Worm (Caenorhabditis elegans) whole organism, L4 larva: ENCODE data around the gene T01C8.3.

ENCODE experiments used
- D1046.2 ChIP-seq: fragments of 200-800 bp; sonication (Bioruptor generic); IDR thresholded peaks from 2 replicates; pipeline ENCODE4 v1.3.6; 2022; ENCODE audit warnings: missing genetic modification characterization, missing compliant biosample characterization
- F10B5.3 ChIP-seq: sonication (generic microtip); optimal IDR thresholded peaks from 2 replicates; lab custom pipeline; 2016; ENCODE audit warnings: mild to moderate bottlenecking, missing genetic modification characterization, missing compliant biosample characterization
- F44E2.7 ChIP-seq: fragments of 200-800 bp; sonication (Bioruptor generic); IDR thresholded peaks from 2 replicates; pipeline ENCODE4 v2.1.2; 2022; ENCODE audit warnings: missing genetic modification characterization, missing compliant biosample characterization
- F49E8.2 ChIP-seq: sonication (generic microtip); optimal IDR thresholded peaks from 2 replicates; lab custom pipeline; 2016; ENCODE audit warnings: missing compliant biosample characterization, mild to moderate bottlenecking, missing genetic modification characterization, borderline replicate concordance
- T26A8.4 ChIP-seq: fragments of 200-800 bp; sonication (Bioruptor generic); IDR thresholded peaks from 2 replicates; pipeline ENCODE4 v1.3.6; 2022; ENCODE audit warnings: missing genetic modification characterization, missing compliant biosample characterization
- Y105C5A.15 ChIP-seq: fragments of 200-800 bp; sonication (Bioruptor generic); IDR thresholded peaks from 2 replicates; pipeline ENCODE4 v1.3.6; 2022; ENCODE audit warnings: missing genetic modification characterization, missing compliant biosample characterization
- Y48G9A.11 ChIP-seq: fragments of 200-800 bp; sonication (Bioruptor generic); IDR thresholded peaks from 2 replicates; pipeline ENCODE4 v1.3.6; 2022; ENCODE audit warnings: missing genetic modification reagents, missing genetic modification characterization, missing compliant biosample characterization
- Y5F2A.4 ChIP-seq: fragments of 200-800 bp; sonication (Bioruptor generic); optimal IDR thresholded peaks from 2 replicates; lab custom pipeline; 2018; ENCODE audit warnings: mild to moderate bottlenecking, missing genetic modification characterization, missing compliant biosample characterization
- ZK337.2 ChIP-seq: fragments of 200-800 bp; sonication (Bioruptor generic); IDR thresholded peaks from 2 replicates; pipeline ENCODE4 v1.3.6; 2022; ENCODE audit warnings: missing genetic modification reagents, missing genetic modification characterization, missing compliant biosample characterization
- ZK546.5 ChIP-seq, 2 experiments: sonication (generic microtip); optimal IDR thresholded peaks; 2 replicates each; lab custom pipeline; 2017; ENCODE audit warnings: missing biosample characterization in 2 of 2, missing genetic modification characterization in 2 of 2
- ama-1 ChIP-seq: fragments of 150-350 bp; optimal IDR thresholded peaks from 2 replicates; lab custom pipeline; 2014; ENCODE audit warnings: inconsistent platforms, mixed read lengths
- ceh-28 ChIP-seq: fragments of 150-350 bp; optimal IDR thresholded peaks from 2 replicates; lab custom pipeline; 2014; ENCODE audit warnings: missing biosample characterization, missing genetic modification reagents, missing genetic modification characterization
- ceh-32 ChIP-seq: sonication (generic microtip); optimal IDR thresholded peaks from 2 replicates; lab custom pipeline; 2016; ENCODE audit warnings: mild to moderate bottlenecking, missing genetic modification characterization, missing compliant biosample characterization; ENCODE audit not compliant: poor library complexity
- ceh-44 ChIP-seq: fragments of 200-800 bp; sonication (Bioruptor generic); IDR thresholded peaks from 2 replicates; pipeline ENCODE4 v1.3.6; 2022; ENCODE audit warnings: missing genetic modification reagents, missing genetic modification characterization, missing compliant biosample characterization
- ceh-62 ChIP-seq: sonication (generic microtip); optimal IDR thresholded peaks from 2 replicates; lab custom pipeline; 2017; ENCODE audit warnings: missing biosample characterization, missing genetic modification characterization
- ceh-82 ChIP-seq: sonication (generic microtip); optimal IDR thresholded peaks from 2 replicates; lab custom pipeline; 2017; ENCODE audit warnings: missing biosample characterization, missing genetic modification characterization
- ces-1 ChIP-seq: fragments of 150-350 bp; sonication (generic microtip); optimal IDR thresholded peaks from 4 replicates; lab custom pipeline; 2014; ENCODE audit warnings: missing biosample characterization, missing genetic modification reagents, missing genetic modification characterization
- cey-2 ChIP-seq: sonication (generic microtip); optimal IDR thresholded peaks from 3 replicates; lab custom pipeline; 2017; ENCODE audit warnings: missing genetic modification characterization, mild to moderate bottlenecking, missing compliant biosample characterization, antibody characterized with exemption, borderline replicate concordance; ENCODE audit not compliant: insufficient read depth
- ctbp-1 ChIP-seq: fragments of 200-800 bp; sonication (Bioruptor generic); IDR thresholded peaks from 2 replicates; pipeline ENCODE4 v1.3.6; 2022; ENCODE audit warnings: missing genetic modification reagents, missing genetic modification characterization, missing compliant biosample characterization
- daf-8 ChIP-seq: fragments of 200-800 bp; sonication (Bioruptor generic); IDR thresholded peaks from 2 replicates; pipeline ENCODE4 v1.3.6; 2022; ENCODE audit warnings: missing genetic modification characterization, missing compliant biosample characterization
- dve-1 ChIP-seq: sonication (generic microtip); optimal IDR thresholded peaks from 2 replicates; lab custom pipeline; 2017; ENCODE audit warnings: antibody characterized with exemption, mild to moderate bottlenecking, missing genetic modification characterization, missing compliant biosample characterization; ENCODE audit not compliant: insufficient read depth
- egl-27 ChIP-seq: sonication (generic microtip); optimal IDR thresholded peaks from 3 replicates; lab custom pipeline; 2017; ENCODE audit warnings: missing biosample characterization, missing genetic modification reagents, missing genetic modification characterization
- fos-1 ChIP-seq: fragments of 150-350 bp; optimal IDR thresholded peaks from 2 replicates; lab custom pipeline; 2014; ENCODE audit warnings: missing biosample characterization, missing genetic modification characterization
- gei-8 ChIP-seq: fragments of 200-800 bp; sonication (Bioruptor generic); optimal IDR thresholded peaks from 2 replicates; lab custom pipeline; 2018; ENCODE audit warnings: mild to moderate bottlenecking, missing genetic modification characterization, missing compliant biosample characterization
- hlh-11 ChIP-seq: fragments of 200-800 bp; sonication (Bioruptor generic); optimal IDR thresholded peaks from 2 replicates; lab custom pipeline; 2018; ENCODE audit warnings: mild to moderate bottlenecking, missing genetic modification characterization, missing compliant biosample characterization
- hlh-30 ChIP-seq: sonication (generic microtip); optimal IDR thresholded peaks from 2 replicates; lab custom pipeline; 2017; ENCODE audit warnings: antibody characterized with exemption, mild to moderate bottlenecking, missing genetic modification characterization, missing compliant biosample characterization; ENCODE audit not compliant: insufficient read depth
- hmg-1.1 ChIP-seq: fragments of 200-800 bp; sonication (Bioruptor generic); IDR thresholded peaks from 2 replicates; pipeline ENCODE4 v1.3.6; 2022; ENCODE audit warnings: missing genetic modification reagents, missing genetic modification characterization, missing compliant biosample characterization
- lim-7 ChIP-seq: fragments of 200-800 bp; sonication (Bioruptor generic); IDR thresholded peaks from 2 replicates; pipeline ENCODE4 v1.3.6; 2022; ENCODE audit warnings: missing genetic modification characterization, missing compliant biosample characterization
- lin-13 ChIP-seq: fragments of 150-350 bp; optimal IDR thresholded peaks from 2 replicates; lab custom pipeline; 2014; ENCODE audit warnings: missing biosample characterization, missing genetic modification reagents, missing genetic modification characterization
- lin-15B ChIP-seq: fragments of 150-350 bp; sonication (generic microtip); optimal IDR thresholded peaks from 3 replicates; lab custom pipeline; 2014; ENCODE audit warnings: missing biosample characterization, missing genetic modification characterization
- lin-29 ChIP-seq: fragments of 200-800 bp; sonication (Bioruptor generic); IDR thresholded peaks from 2 replicates; pipeline ENCODE4 v1.3.6; 2022; ENCODE audit warnings: missing genetic modification reagents, missing genetic modification characterization, missing compliant biosample characterization
- lin-38 ChIP-seq: fragments of 200-800 bp; sonication (Bioruptor generic); IDR thresholded peaks from 2 replicates; pipeline ENCODE4 v1.3.6; 2022; ENCODE audit warnings: missing genetic modification reagents, missing genetic modification characterization, missing compliant biosample characterization
- lin-39 ChIP-seq: fragments of 150-350 bp; optimal IDR thresholded peaks from 2 replicates; lab custom pipeline; 2014; ENCODE audit warnings: missing biosample characterization, missing genetic modification reagents, missing genetic modification characterization
- lir-3 ChIP-seq: sonication (generic microtip); optimal IDR thresholded peaks from 2 replicates; lab custom pipeline; 2016; ENCODE audit warnings: mild to moderate bottlenecking, missing genetic modification characterization, missing compliant biosample characterization
- lsy-2 ChIP-seq, 2 experiments: fragments of 150-350 bp in 1 of 2; sonication (generic microtip) in 1 of 2; optimal IDR thresholded peaks; 2 replicates each; lab custom pipeline; 2014 to 2017; ENCODE audit warnings: missing biosample characterization in 2 of 2, missing genetic modification characterization in 2 of 2
- mxl-2 ChIP-seq: fragments of 200-800 bp; sonication (Bioruptor generic); conservative IDR thresholded peaks from 2 replicates; pipeline ENCODE4 v1.3.6; 2022; ENCODE audit warnings: missing genetic modification reagents, missing genetic modification characterization, missing compliant biosample characterization
- nhr-10 ChIP-seq: fragments of 150-350 bp; optimal IDR thresholded peaks from 2 replicates; lab custom pipeline; 2014; ENCODE audit warnings: missing biosample characterization, missing genetic modification characterization
- nhr-11 ChIP-seq: fragments of 150-350 bp; optimal IDR thresholded peaks from 2 replicates; lab custom pipeline; 2014; ENCODE audit warnings: missing biosample characterization, missing genetic modification characterization
- nhr-111 ChIP-seq: fragments of 200-800 bp; sonication (Bioruptor generic); optimal IDR thresholded peaks from 2 replicates; lab custom pipeline; 2018; ENCODE audit warnings: mild to moderate bottlenecking, missing genetic modification characterization, missing compliant biosample characterization
- nhr-25 ChIP-seq: sonication (generic microtip); optimal IDR thresholded peaks from 2 replicates; lab custom pipeline; 2017; ENCODE audit warnings: missing genetic modification characterization, mild to moderate bottlenecking, missing compliant biosample characterization, antibody characterized with exemption, moderate library complexity, borderline replicate concordance; ENCODE audit not compliant: insufficient read depth
- nhr-28 ChIP-seq: fragments of 150-350 bp; optimal IDR thresholded peaks from 2 replicates; lab custom pipeline; 2014; ENCODE audit warnings: missing biosample characterization, missing genetic modification characterization
- nhr-42 ChIP-seq: fragments of 200-800 bp; sonication (Bioruptor generic); IDR thresholded peaks from 2 replicates; pipeline ENCODE4 v1.3.6; 2022; ENCODE audit warnings: missing genetic modification characterization, missing compliant biosample characterization
- nhr-6 ChIP-seq: fragments of 150-350 bp; optimal IDR thresholded peaks from 2 replicates; lab custom pipeline; 2014; ENCODE audit warnings: missing biosample characterization, missing genetic modification characterization
- sdz-12 ChIP-seq: fragments of 200-800 bp; sonication (Bioruptor generic); optimal IDR thresholded peaks from 2 replicates; lab custom pipeline; 2018; ENCODE audit warnings: mild to moderate bottlenecking, missing genetic modification characterization, missing compliant biosample characterization
- set-16 ChIP-seq: fragments of 200-800 bp; sonication (Bioruptor generic); IDR thresholded peaks from 2 replicates; pipeline ENCODE4 v1.3.6; 2022; ENCODE audit warnings: missing genetic modification reagents, missing genetic modification characterization, missing compliant biosample characterization
- tag-97 ChIP-seq: fragments of 200-800 bp; sonication (Bioruptor generic); IDR thresholded peaks from 2 replicates; pipeline ENCODE4 v1.3.6; 2022; ENCODE audit warnings: missing genetic modification characterization, missing compliant biosample characterization
- unc-130 ChIP-seq: sonication (generic microtip); optimal IDR thresholded peaks from 2 replicates; lab custom pipeline; 2016; ENCODE audit warnings: missing genetic modification reagents, missing genetic modification characterization, missing compliant biosample characterization
- unc-62 ChIP-seq, 3 experiments: fragments of 150-350 bp in 1 of 3; sonication (generic microtip); optimal IDR thresholded peaks in 2 of 3; peaks in 1 of 3; 1 replicate in 1 of 3; 2 replicates in 2 of 3; lab custom pipeline; 2014 to 2017; ENCODE audit warnings: missing biosample characterization in 3 of 3, missing genetic modification characterization in 3 of 3, missing genetic modification reagents in 3 of 3, missing genotype in 1 of 3
- vab-7 ChIP-seq: fragments of 200-800 bp; sonication (Bioruptor generic); IDR thresholded peaks from 2 replicates; pipeline ENCODE4 v1.3.6; 2022; ENCODE audit warnings: missing genetic modification reagents, missing genetic modification characterization, missing compliant biosample characterization
- zfp-3 ChIP-seq: fragments of 200-800 bp; sonication (Bioruptor generic); conservative IDR thresholded peaks from 2 replicates; pipeline ENCODE4 v1.3.6; 2022; ENCODE audit warnings: missing genetic modification reagents, missing genetic modification characterization, missing compliant biosample characterization

T01C8.3 gene

ce11 chrX:16796826-16797225, 13.8 kb upstream of the T01C8.3 start (continued):
- peak; percentile 73; the same call in 1 of the 2 replicates for TF ChIP-seq nhr-42 (GFP tag; lab: Robert Waterston, UW)
- TF ChIP-seq Y105C5A.15 (GFP tag; lab: Robert Waterston, UW) = no peak
- TF ChIP-seq hlh-30 = peak; percentile 99
- peak; percentile 30 for TF ChIP-seq ces-1 (GFP tag; lab: Kevin White, UChicago)
- no peak for TF ChIP-seq nhr-6 (tag; lab: Kevin White, UChicago)
- no peak for TF ChIP-seq ceh-32 (tag; lab: Kevin White, UChicago)
- TF ChIP-seq lim-7 (GFP tag; lab: Robert Waterston, UW) = no peak
- peak; percentile 67; the same call in 1 of the 2 replicates for TF ChIP-seq set-16 (GFP tag; lab: Robert Waterston, UW)
- no peak for TF ChIP-seq ceh-62 (tag; lab: Kevin White, UChicago)
- no peak for TF ChIP-seq tag-97 (GFP tag; lab: Robert Waterston, UW)
- TF ChIP-seq ceh-28 (tag; lab: Kevin White, UChicago) = no peak
- TF ChIP-seq fos-1 (tag; lab: Kevin White, UChicago) = no peak
- no peak for TF ChIP-seq ceh-82 (tag; lab: Kevin White, UChicago)
- no peak for TF ChIP-seq ZK337.2 (GFP tag; lab: Robert Waterston, UW)
- peak; percentile 97 for TF ChIP-seq dve-1 (tag; lab: Kevin White, UChicago)
- no peak for TF ChIP-seq ceh-44 (GFP tag; lab: Robert Waterston, UW)
- no peak for TF ChIP-seq daf-8 (GFP tag; lab: Robert Waterston, UW)
- peak; percentile 90 for TF ChIP-seq hmg-1.1 (GFP tag; lab: Robert Waterston, UW)
- 0 out of 2 replicates have a peak, but pooled peaks have one; percentile 26 for TF ChIP-seq D1046.2 (GFP tag; lab: Robert Waterston, UW)
- peak in 1 of 2 experiments; percentile 100 for TF ChIP-seq unc-62 (GFP tag; optimal IDR thresholded peaks at IDR 0.05 in 1 of 2; lab: Kevin White, UChicago)
- no peak for TF ChIP-seq unc-62 (tag; optimal IDR thresholded peaks at IDR 0.05; lab: Kevin White, UChicago)
- peak; percentile 98 for TF ChIP-seq nhr-11 (tag; lab: Kevin White, UChicago)
- no peak for TF ChIP-seq lin-39 (tag; lab: Kevin White, UChicago)
- no peak for TF ChIP-seq F49E8.2
- peak; percentile 2 for TF ChIP-seq nhr-25
- no peak for TF ChIP-seq Y48G9A.11 (GFP tag; lab: Robert Waterston, UW)
- no peak for TF ChIP-seq F44E2.7
- TF ChIP-seq vab-7 = 0 out of 2 replicates have a peak, but pooled peaks have one; percentile 40
- TF ChIP-seq nhr-111 = no peak
- TF ChIP-seq zfp-3 (GFP tag; lab: Robert Waterston, UW) = peak; percentile 64; the same call in 1 of the 2 replicates
- no peak for TF ChIP-seq ZK546.5 (tag; optimal IDR thresholded peaks at IDR 0.05; lab: Kevin White, UChicago)
- TF ChIP-seq T26A8.4 (GFP tag; lab: Robert Waterston, UW) = peak; percentile 55; the same call in 1 of the 2 replicates
- peak; percentile 82 for TF ChIP-seq gei-8 (GFP tag; lab: Kevin White, UChicago)
- peak; percentile 84 for TF ChIP-seq mxl-2 (GFP tag; lab: Robert Waterston, UW)
- no peak for TF ChIP-seq lir-3 (tag; lab: Kevin White, UChicago)
- no peak for TF ChIP-seq F10B5.3 (tag; lab: Kevin White, UChicago)
- peak; percentile 96 for TF ChIP-seq nhr-28 (tag; lab: Kevin White, UChicago)
- TF ChIP-seq unc-130 (GFP tag; lab: Kevin White, UChicago) = no peak
- TF ChIP-seq lin-13 (GFP tag; lab: Kevin White, UChicago) = peak; percentile 86
- peak; percentile 63 for TF ChIP-seq nhr-10 (tag; lab: Kevin White, UChicago)
- no peak for TF ChIP-seq sdz-12 (GFP tag; lab: Kevin White, UChicago)
- 0 out of 2 replicates have a peak, but pooled peaks have one; percentile 48 for TF ChIP-seq lin-29 (GFP tag; lab: Robert Waterston, UW)
- no peak for TF ChIP-seq cey-2 (tag; lab: Kevin White, UChicago)
- peak; percentile 41; the same call in 1 of the 2 replicates for TF ChIP-seq lin-38 (GFP tag; lab: Robert Waterston, UW)
- TF ChIP-seq lin-15B (tag; lab: Kevin White, UChicago) = no peak
- peak; percentile 95 for TF ChIP-seq ctbp-1 (GFP tag; lab: Robert Waterston, UW)
- no peak for TF ChIP-seq Y5F2A.4 (GFP tag; lab: Kevin White, UChicago)
- peak; percentile 69 to 89 for TF ChIP-seq lsy-2 (tag; optimal IDR thresholded peaks at IDR 0.05; lab: Kevin White, UChicago)
- peak; percentile 13 for TF ChIP-seq egl-27 (tag; lab: Kevin White, UChicago)
- peak; percentile 37 for TF ChIP-seq ama-1 (lab: Kevin White, UChicago)
- TF ChIP-seq hlh-11 = peak; percentile 99
